Worm (Caenorhabditis elegans): Measurements from ENCODE around the gene R04A9.7.
"Not testable (repeated sequence)": the region's sequence is repeated elsewhere in the genome, so short reads cannot be mapped to it uniquely, and the experiment has no call there.

Gene R04A9.7

ce11 chrX:348141-348540, 46.6 kb downstream of the R04A9.7 start (continued):
- no peak for TF ChIP-seq ceh-44 (GFP tag; IDR thresholded peaks at IDR 0.05)
- TF ChIP-seq fos-1 (tag; optimal IDR thresholded peaks at IDR 0.05) = no peak
- TF ChIP-seq vab-7 (GFP tag; IDR thresholded peaks at IDR 0.05) = no peak
- TF ChIP-seq lir-3 (tag; optimal IDR thresholded peaks at IDR 0.05) = no peak
- no peak for TF ChIP-seq nhr-77 (tag; optimal IDR thresholded peaks at IDR 0.05)
- TF ChIP-seq Y75B8A.6 (GFP tag; IDR thresholded peaks at IDR 0.05) = no peak
- no peak for TF ChIP-seq pha-4 (GFP tag; IDR thresholded peaks at IDR 0.05)
- no peak for TF ChIP-seq pha-4 (tag; optimal IDR thresholded peaks at IDR 0.05)
- TF ChIP-seq hlh-30 (tag; optimal IDR thresholded peaks at IDR 0.05; ENCODE audit: insufficient read depth) = peak; percentile 70
- TF ChIP-seq saeg-2 (GFP tag; IDR thresholded peaks at IDR 0.05) = no peak
- no peak for TF ChIP-seq unc-130 (GFP tag; optimal IDR thresholded peaks at IDR 0.05)
- no peak for TF ChIP-seq php-3 (GFP tag; IDR thresholded peaks at IDR 0.05)
- no peak for TF ChIP-seq F26F4.8 (GFP tag; conservative IDR thresholded peaks at IDR 0.05)
- no peak for TF ChIP-seq egl-27 (tag; optimal IDR thresholded peaks at IDR 0.05)
- no peak for TF ChIP-seq tag-97 (GFP tag; IDR thresholded peaks at IDR 0.05)
- no peak for TF ChIP-seq pqm-1 (tag; optimal IDR thresholded peaks at IDR 0.05)
- no peak for TF ChIP-seq gei-8 (GFP tag; optimal IDR thresholded peaks at IDR 0.05)
- no peak for TF ChIP-seq nhr-102 (tag; optimal IDR thresholded peaks at IDR 0.05)
- TF ChIP-seq nhr-25 (tag; optimal IDR thresholded peaks at IDR 0.05; ENCODE audit: borderline replicate concordance, insufficient read depth) = no peak
- no peak for TF ChIP-seq R02D3.7 (tag; optimal IDR thresholded peaks at IDR 0.05)
- TF ChIP-seq T20F7.1 (GFP tag; optimal IDR thresholded peaks at IDR 0.05) = no peak
- TF ChIP-seq spr-3 (GFP tag; optimal IDR thresholded peaks at IDR 0.05) = no peak
- TF ChIP-seq dmd-6 (GFP tag; IDR thresholded peaks at IDR 0.05) = peak; percentile 31; the same call in 1 of the 2 replicates
- no peak for TF ChIP-seq lin-39 (tag; optimal IDR thresholded peaks at IDR 0.05)
- TF ChIP-seq nhr-111 (GFP tag; optimal IDR thresholded peaks at IDR 0.05) = no peak
- TF ChIP-seq snpc-1.2 (GFP tag; IDR thresholded peaks at IDR 0.05) = no peak
- no peak for TF ChIP-seq daf-19 (GFP tag; conservative IDR thresholded peaks at IDR 0.05)
- no peak for TF ChIP-seq lin-38 (GFP tag; IDR thresholded peaks at IDR 0.05)
- no peak for TF ChIP-seq F49E8.2 (tag; optimal IDR thresholded peaks at IDR 0.05; ENCODE audit: borderline replicate concordance)
- TF ChIP-seq zag-1 (tag; optimal IDR thresholded peaks at IDR 0.05) = no peak
- TF ChIP-seq aly-2 (tag; optimal IDR thresholded peaks at IDR 0.05) = no peak
- no peak for TF ChIP-seq nhr-76 (tag; optimal IDR thresholded peaks at IDR 0.05)
- TF ChIP-seq fkh-10 (GFP tag; optimal IDR thresholded peaks at IDR 0.05) = no peak
- TF ChIP-seq skn-1 (tag; optimal IDR thresholded peaks at IDR 0.05) = no peak
- no peak for TF ChIP-seq ceh-62 (tag; optimal IDR thresholded peaks at IDR 0.05)
- TF ChIP-seq lin-13 (GFP tag; optimal IDR thresholded peaks at IDR 0.05) = no peak
- peak; percentile 19 to 74 for TF ChIP-seq mdl-1 (tag; optimal IDR thresholded peaks at IDR 0.05)
- TF ChIP-seq Y105C5A.15 (GFP tag; IDR thresholded peaks at IDR 0.05) = no peak

ce11 chrX:347117-347516, 47.6 kb downstream of the R04A9.7 start, which contains the start of gene C04E7.3:
Gene C04E7.3 (minus strand): TSS chrX:347217.
- not testable (repeated sequence) for TF ChIP-seq dpl-1 (GFP tag; optimal IDR thresholded peaks at IDR 0.05); set-16 (GFP tag; IDR thresholded peaks at IDR 0.05); aly-2 (tag; optimal IDR thresholded peaks at IDR 0.05)

- TF ChIP-seq lin-13 (GFP tag; optimal IDR thresholded peaks at IDR 0.05) = peak; percentile 75
- no peak for TF ChIP-seq nhr-42 (GFP tag; IDR thresholded peaks at IDR 0.05)
- 0 out of 2 replicates have a peak, but pooled peaks have one; percentile 38 for TF ChIP-seq dmd-6 (GFP tag; IDR thresholded peaks at IDR 0.05)
- peak; percentile 28 for TF ChIP-seq mxl-3 (GFP tag; optimal IDR thresholded peaks at IDR 0.05)
- no peak for TF ChIP-seq daf-12 (tag; optimal IDR thresholded peaks at IDR 0.05)
- peak; percentile 44 for TF ChIP-seq dpl-1 (GFP tag; optimal IDR thresholded peaks at IDR 0.05)
- peak in 1 of 2 experiments; percentile 15 for TF ChIP-seq lsy-2 (tag; optimal IDR thresholded peaks at IDR 0.05)
- TF ChIP-seq mes-2 (tag; optimal IDR thresholded peaks at IDR 0.05; ENCODE audit: poor library complexity, severe bottlenecking) = peak; percentile 36
- TF ChIP-seq nhr-77 (tag; optimal IDR thresholded peaks at IDR 0.05) = no peak
- peak; percentile 20 for TF ChIP-seq hlh-30 (tag; optimal IDR thresholded peaks at IDR 0.05; ENCODE audit: insufficient read depth)
- TF ChIP-seq hlh-11 (tag; optimal IDR thresholded peaks at IDR 0.05) = peak; percentile 37
- no peak for TF ChIP-seq zip-11 (GFP tag; IDR thresholded peaks at IDR 0.05)
- no peak for TF ChIP-seq Y105C5A.15 (GFP tag; IDR thresholded peaks at IDR 0.05)
Measured at ce11 chrX:343822-344221, 50.9 kb downstream of the R04A9.7 start.
